Worm (Caenorhabditis elegans): ENCODE data around the gene C05G5.1.
A peak's percentile ranks its signal among the peaks of the same experiment; 100 is the strongest.

C05G5.1 gene

DNA sequence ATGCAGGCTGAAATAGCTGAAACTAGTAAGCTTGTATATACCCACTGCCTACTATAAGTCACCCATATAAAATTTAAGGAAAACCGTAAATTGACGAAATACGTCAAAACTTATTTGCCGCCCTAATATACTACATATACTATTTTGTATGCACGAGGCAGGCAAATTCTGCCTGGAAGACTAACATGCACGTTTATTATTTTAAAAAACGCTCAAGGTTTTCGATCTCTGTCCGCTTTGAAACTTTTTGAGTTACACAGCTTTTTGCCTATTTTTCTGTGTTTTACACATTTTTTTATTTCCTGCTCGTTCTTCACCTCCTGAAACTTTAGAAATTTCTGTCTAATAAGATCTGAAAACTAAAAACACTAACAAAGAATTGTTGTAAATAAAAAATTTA is 3.3 kb upstream of the C05G5.1 start:
- no peak for TF ChIP-seq unc-39 (tag; optimal IDR thresholded peaks at IDR 0.05)
- no peak for TF ChIP-seq ceh-39 (tag; optimal IDR thresholded peaks at IDR 0.05)
- no peak for TF ChIP-seq blmp-1 (tag; optimal IDR thresholded peaks at IDR 0.05)
- no peak for TF ChIP-seq nhr-12 (tag; optimal IDR thresholded peaks at IDR 0.05)

DNA sequence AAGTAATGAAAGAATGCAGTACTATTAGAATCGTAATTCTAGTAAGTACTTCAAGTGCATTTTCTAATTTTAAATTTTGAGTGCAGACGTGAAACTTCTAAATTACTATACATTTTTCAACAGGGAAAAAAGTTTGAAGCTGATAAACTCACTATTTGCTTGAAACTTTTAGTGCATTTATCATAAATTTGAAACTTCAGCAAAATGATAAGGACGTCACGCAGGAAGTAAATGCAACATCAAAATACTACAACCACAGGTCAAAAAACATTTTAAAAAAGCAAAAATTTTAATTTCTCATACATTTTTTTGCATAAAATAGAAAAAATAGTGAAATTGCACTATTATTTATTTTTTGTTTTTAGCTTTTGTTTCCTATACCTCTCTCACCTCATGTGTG is 453 bp downstream of the C05G5.1 start:
- TF ChIP-seq bed-3 (GFP tag; optimal IDR thresholded peaks at IDR 0.05) (no peak), hlh-1 (tag; optimal IDR thresholded peaks at IDR 0.05) (no peak), flh-1 (GFP tag; optimal IDR thresholded peaks at IDR 0.05) (no peak), ham-2 (GFP tag; optimal IDR thresholded peaks at IDR 0.05) (no peak), mep-1 (tag; optimal IDR thresholded peaks at IDR 0.05) (no peak), unc-62 (GFP tag; optimal IDR thresholded peaks at IDR 0.05) (no peak), cnd-1 (tag; optimal IDR thresholded peaks at IDR 0.05) (no peak), ztf-11 (tag; optimal IDR thresholded peaks at IDR 0.05) (no peak), snpc-4 (tag; optimal IDR thresholded peaks at IDR 0.05) (no peak), lsy-2 (tag; optimal IDR thresholded peaks at IDR 0.05) (no peak), nhr-76 (tag; optimal IDR thresholded peaks at IDR 0.05) (no peak), mls-2 (tag; optimal IDR thresholded peaks at IDR 0.05) (no peak), elt-1 (tag; optimal IDR thresholded peaks at IDR 0.05; ENCODE audit: borderline replicate concordance, insufficient read depth) (no peak)

DNA sequence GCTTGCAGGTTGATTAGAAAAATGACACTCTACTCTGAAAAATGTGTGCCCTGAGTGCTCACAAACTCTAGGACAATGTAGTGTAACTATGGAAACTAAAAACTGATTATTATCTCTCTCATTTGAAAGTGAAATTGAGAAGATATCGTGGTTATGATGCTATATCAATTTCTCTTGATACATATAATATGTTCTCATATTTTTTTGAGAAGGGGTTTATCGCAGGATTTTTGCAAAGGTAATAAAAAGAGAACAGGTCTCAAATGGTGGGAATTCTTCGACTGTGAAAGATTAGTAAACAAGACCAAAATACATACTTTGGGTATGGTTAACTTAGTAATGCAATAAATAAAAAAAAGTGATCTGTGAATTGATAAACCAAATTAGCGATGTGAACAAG is 2.3 kb downstream of the C05G5.1 start:
- TF ChIP-seq mls-2 (tag; optimal IDR thresholded peaks at IDR 0.05) (no peak), nhr-76 (tag; optimal IDR thresholded peaks at IDR 0.05) (no peak), hlh-1 (tag; optimal IDR thresholded peaks at IDR 0.05) (no peak), lin-13 (tag; optimal IDR thresholded peaks at IDR 0.05) (no peak), ztf-11 (tag; optimal IDR thresholded peaks at IDR 0.05) (no peak), bed-3 (GFP tag; optimal IDR thresholded peaks at IDR 0.05) (no peak), unc-39 (tag; optimal IDR thresholded peaks at IDR 0.05) (no peak), mab-5 (tag; optimal IDR thresholded peaks at IDR 0.05) (no peak), nhr-2 (tag; optimal IDR thresholded peaks at IDR 0.05) (no peak), sptf-1 (tag; optimal IDR thresholded peaks at IDR 0.05) (no peak), ceh-43 (GFP tag; optimal IDR thresholded peaks at IDR 0.05) (no peak), ceh-39 (tag; optimal IDR thresholded peaks at IDR 0.05) (no peak)

DNA sequence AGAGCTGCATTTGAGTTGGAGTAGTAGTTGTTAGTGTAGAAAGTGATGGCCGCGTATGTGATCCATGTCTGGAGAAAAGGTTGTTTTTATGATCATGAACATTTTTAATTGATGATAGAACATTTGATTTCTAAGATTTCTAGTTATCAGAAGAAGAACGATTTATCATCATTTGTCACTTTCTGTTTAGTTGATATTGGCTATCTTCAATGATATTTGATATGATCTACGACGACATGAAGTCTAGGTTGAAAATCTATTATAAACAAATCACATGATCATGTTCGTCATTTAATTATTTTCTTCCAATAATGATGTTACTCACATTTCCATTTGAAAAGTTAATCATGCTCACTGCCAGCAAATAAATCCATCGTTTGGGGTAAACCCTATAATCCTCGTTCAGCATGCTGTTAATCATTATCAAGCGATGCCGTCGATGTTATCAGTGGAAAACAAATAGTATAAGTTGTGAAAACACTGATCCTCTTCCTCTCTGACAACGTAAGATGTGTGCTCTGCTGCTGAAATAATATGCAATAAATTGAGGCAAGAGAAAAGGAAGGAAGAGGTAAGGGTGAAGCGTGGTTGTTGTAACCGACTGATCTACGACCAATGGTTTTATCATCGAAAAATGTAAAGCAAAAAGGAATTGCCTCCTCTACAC is 2.8 kb downstream of the C05G5.1 start:
- TF ChIP-seq ceh-39 (tag; optimal IDR thresholded peaks at IDR 0.05), result no peak
- TF ChIP-seq ham-2 (GFP tag; optimal IDR thresholded peaks at IDR 0.05), result no peak
- peak; percentile 35 for TF ChIP-seq unc-62 (GFP tag; optimal IDR thresholded peaks at IDR 0.05)

DNA sequence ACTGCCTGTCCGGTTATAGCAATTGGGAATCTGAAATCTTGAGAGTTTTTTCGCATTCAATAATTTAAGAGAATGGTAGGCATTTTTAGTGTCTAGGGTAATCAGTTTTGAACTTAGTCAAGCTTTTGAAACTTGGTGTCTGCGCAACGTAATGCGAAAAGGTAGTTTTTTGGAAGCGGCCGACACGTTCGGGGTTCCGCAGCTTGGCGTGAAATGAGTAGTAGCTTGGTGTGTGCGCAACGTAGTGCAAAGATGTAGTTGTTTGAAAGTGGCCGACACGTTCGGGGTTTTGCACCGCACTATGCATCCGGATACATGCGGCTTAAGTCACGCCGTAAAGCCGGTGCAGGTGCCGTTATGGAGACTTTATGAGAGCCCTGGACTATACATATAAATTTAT is 3.7 kb downstream of the C05G5.1 start:
- TF ChIP-seq ceh-43 (GFP tag; optimal IDR thresholded peaks at IDR 0.05) (no peak), unc-62 (GFP tag; optimal IDR thresholded peaks at IDR 0.05) (no peak), nhr-237 (tag; optimal IDR thresholded peaks at IDR 0.05) (no peak), lin-13 (tag; optimal IDR thresholded peaks at IDR 0.05) (no peak), ces-1 (GFP tag; optimal IDR thresholded peaks at IDR 0.05) (no peak), cnd-1 (tag; optimal IDR thresholded peaks at IDR 0.05) (no peak), zip-8 (tag; optimal IDR thresholded peaks at IDR 0.05) (no peak), unc-39 (tag; optimal IDR thresholded peaks at IDR 0.05) (no peak), elt-3 (tag; optimal IDR thresholded peaks at IDR 0.05) (no peak)

DNA sequence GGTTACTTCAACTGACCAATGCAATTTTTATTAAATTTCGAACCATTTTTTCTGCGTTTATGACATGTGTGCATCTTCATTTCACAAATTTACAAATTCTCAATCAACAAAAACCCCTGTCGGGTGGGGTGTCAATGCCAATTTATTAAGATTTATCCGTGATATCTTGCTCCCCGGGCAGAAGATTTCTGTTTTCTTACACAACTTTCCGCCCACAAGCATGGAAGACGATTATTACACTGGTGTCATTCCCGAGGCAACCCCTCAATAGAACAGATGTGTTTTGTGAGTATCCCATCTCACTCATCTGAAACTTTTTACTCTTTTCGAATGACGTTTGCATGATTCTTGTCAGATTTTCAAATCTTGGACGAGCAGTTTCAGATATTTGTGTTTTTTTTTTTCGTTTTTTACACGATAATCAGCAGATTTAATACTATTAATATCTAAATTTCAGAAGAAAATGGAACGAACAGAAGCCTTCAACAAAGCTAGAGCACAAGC is 8.0 kb downstream of the C05G5.1 start, which contains the start of gene F33C8.4:
Gene F33C8.4 (plus strand): TSS at position 454 of the 504 bp plus-strand sequence.
- TF ChIP-seq unc-62 (GFP tag; optimal IDR thresholded peaks at IDR 0.05) (peak; percentile 53), unc-120 (tag; optimal IDR thresholded peaks at IDR 0.05; ENCODE audit: poor library complexity, severe bottlenecking) (peak; percentile 36), hlh-1 (tag; optimal IDR thresholded peaks at IDR 0.05) (peak; percentile 45), nhr-28 (tag; optimal IDR thresholded peaks at IDR 0.05) (no peak)

DNA sequence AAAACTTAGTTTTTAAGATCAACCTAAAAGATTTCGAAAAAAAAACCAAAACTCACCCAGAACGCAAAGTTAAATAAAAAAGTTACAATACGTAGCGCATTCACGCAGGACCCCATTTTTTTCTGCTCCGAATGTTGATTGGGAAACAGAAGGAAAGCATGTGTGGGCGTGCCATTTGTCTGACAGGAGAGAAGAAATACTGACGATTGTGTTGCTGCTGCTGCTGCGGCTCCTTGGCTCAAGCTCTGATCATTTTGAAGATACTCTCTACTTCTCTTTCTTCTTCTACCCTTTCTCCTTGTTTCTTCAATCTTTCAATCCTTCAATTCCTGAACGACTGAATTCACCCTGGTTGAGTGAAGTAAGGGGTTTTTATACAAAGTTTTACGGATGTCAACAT is 10.6 kb downstream of the C05G5.1 start, which contains the start of gene tsp-8:
Gene tsp-8 (minus strand): TSS at position 185 of the 400 bp plus-strand sequence.
- TF ChIP-seq lsy-2 (tag; optimal IDR thresholded peaks at IDR 0.05) (no peak), hlh-1 (tag; optimal IDR thresholded peaks at IDR 0.05) (peak; percentile 54)
